Fruit fly (Drosophila melanogaster): ENCODE measurements around the gene CG13926.

CG13926 gene

dm6 chr3L:1629064-1629777 is 11.3 kb upstream of the CG13926 start, which contains the start of gene GC (continued):
- TF ChIP-seq CG7556 (GFP tag; optimal IDR thresholded peaks at IDR 0.05) (peak; percentile 13), psq (GFP tag; optimal IDR thresholded peaks at IDR 0.05) (no peak), lilli (GFP tag; optimal IDR thresholded peaks at IDR 0.05) (peak; percentile 49), Dip3 (GFP tag; optimal IDR thresholded peaks at IDR 0.05) (peak; percentile 4)

dm6 chr3L:1628176-1628866 is 10.4 kb upstream of the CG13926 start, which contains the start of gene CG13928:
TSS of gene CG13928 (minus strand) at chr3L:1628377.
- TF ChIP-seq z (GFP tag; IDR thresholded peaks at IDR 0.05) (peak; percentile 60; the same call in 1 of the 3 replicates), CG8478 (optimal IDR thresholded peaks at IDR 0.05) (peak; percentile 11), Bgb (GFP tag; IDR thresholded peaks at IDR 0.05; ENCODE audit: partially characterized antibody) (peak; percentile 69; the same call in 1 of the 2 replicates), CG13424 (tag; optimal IDR thresholded peaks at IDR 0.05) (no peak), gro (GFP tag; optimal IDR thresholded peaks at IDR 0.05) (no peak), crp (GFP tag; optimal IDR thresholded peaks at IDR 0.05) (peak in 1 of 2 experiments; percentile 37), abd-A (tag; optimal IDR thresholded peaks at IDR 0.05) (peak; percentile 14), NFAT (GFP tag; IDR thresholded peaks at IDR 0.05) (0 out of 2 replicates have a peak, but pooled peaks have one; percentile 36), seq (GFP tag; IDR thresholded peaks at IDR 0.05) (peak; percentile 75; the same call in 1 of the 2 replicates), CG1792 (GFP tag; optimal IDR thresholded peaks at IDR 0.05) (no peak), CG1024 (GFP tag; IDR thresholded peaks at IDR 0.05) (0 out of 2 replicates have a peak, but pooled peaks have one; percentile 20), CG13894 (tag; optimal IDR thresholded peaks at IDR 0.05) (peak; percentile 98), cg (GFP tag; optimal IDR thresholded peaks at IDR 0.05) (peak; percentile 77), Trl (optimal IDR thresholded peaks at IDR 0.05) (peak; percentile 24 to 53), Trl (GFP tag; optimal IDR thresholded peaks at IDR 0.05) (no peak), bcd (GFP tag; optimal IDR thresholded peaks at IDR 0.05) (peak; percentile 3), Elba2 (GFP tag; optimal IDR thresholded peaks at IDR 0.05) (no peak), C15 (GFP tag; IDR thresholded peaks at IDR 0.05) (no peak), scrt (GFP tag; optimal IDR thresholded peaks at IDR 0.05) (peak; percentile 42), CG18599 (GFP tag; optimal IDR thresholded peaks at IDR 0.05) (peak; percentile 34), Fer1 (GFP tag; optimal IDR thresholded peaks at IDR 0.05) (peak; percentile 40), sna (GFP tag; IDR thresholded peaks at IDR 0.05; ENCODE audit: partially characterized antibody) (0 out of 2 replicates have a peak, but pooled peaks have one; percentile 18), nerfin-1 (tag; optimal IDR thresholded peaks at IDR 0.05) (peak; percentile 21), nom (GFP tag; optimal IDR thresholded peaks at IDR 0.05) (peak; percentile 23), bigmax (GFP tag; optimal IDR thresholded peaks at IDR 0.05) (peak; percentile 81), Med (GFP tag) (peak; percentile 53), CG18764 (GFP tag; optimal IDR thresholded peaks at IDR 0.05) (peak; percentile 97), so (GFP tag; IDR thresholded peaks at IDR 0.05) (0 out of 3 replicates have a peak, but pooled peaks have one; percentile 30), CG12155 (GFP tag; optimal IDR thresholded peaks at IDR 0.05) (peak; percentile 14), sens (GFP tag) (peak; percentile 58), CG34376 (GFP tag; optimal IDR thresholded peaks at IDR 0.05) (peak; percentile 16), ewg (GFP tag; optimal IDR thresholded peaks at IDR 0.05) (peak; percentile 89), CG3995 (GFP tag; optimal IDR thresholded peaks at IDR 0.05) (peak; percentile 60), chinmo (GFP tag; IDR thresholded peaks at IDR 0.05; ENCODE audit: partially characterized antibody) (peak; percentile 73; the same call in 1 of the 4 replicates), peb (GFP tag; IDR thresholded peaks at IDR 0.05) (no peak), Kr (GFP tag; optimal IDR thresholded peaks at IDR 0.05) (peak; percentile 44), vfl (GFP tag; optimal IDR thresholded peaks at IDR 0.05) (no peak), Nf-YC (tag; optimal IDR thresholded peaks at IDR 0.05) (peak; percentile 22), CG2120 (GFP tag; optimal IDR thresholded peaks at IDR 0.05) (peak; percentile 10), crol (GFP tag; IDR thresholded peaks at IDR 0.05) (peak; percentile 84), Dbx (GFP tag; IDR thresholded peaks at IDR 0.05) (peak; percentile 42; the same call in 1 of the 3 replicates), CG15514 (GFP tag; optimal IDR thresholded peaks at IDR 0.05) (peak; percentile 21)
